Worm (Caenorhabditis elegans) whole organism, L1 larva: ENCODE measurements around the gene emb-5.
A peak's percentile ranks its signal among the peaks of the same experiment; 100 is the strongest.

Experiments used
- F16B12.6 ChIP-seq: fragments of 150-350 bp; optimal IDR thresholded peaks from 2 replicates; lab custom pipeline; 2014; ENCODE audit warnings: missing biosample characterization, missing genetic modification characterization
- Y116A8C.19 ChIP-seq: sonication (generic microtip); optimal IDR thresholded peaks from 2 replicates; lab custom pipeline; 2016; ENCODE audit warnings: missing compliant biosample characterization, missing genetic modification characterization, borderline replicate concordance
- aly-2 ChIP-seq: fragments of 150-350 bp; optimal IDR thresholded peaks from 2 replicates; lab custom pipeline; 2014; ENCODE audit warnings: missing biosample characterization, missing genetic modification characterization
- ama-1 ChIP-seq: fragments of 150-350 bp; optimal IDR thresholded peaks from 2 replicates; lab custom pipeline; 2014
- blmp-1 ChIP-seq: fragments of 150-350 bp; optimal IDR thresholded peaks from 2 replicates; lab custom pipeline; 2014; ENCODE audit warnings: missing biosample characterization, missing genetic modification characterization
- ceh-82 ChIP-seq, 3 experiments: fragments of 150-350 bp in 1 of 3; sonication (generic microtip) in 2 of 3; optimal IDR thresholded peaks; 2 replicates each; lab custom pipeline; 2014 to 2017; ENCODE audit warnings: missing biosample characterization in 3 of 3, missing genetic modification characterization in 3 of 3
- ceh-88 ChIP-seq: fragments of 200-800 bp; sonication (Bioruptor generic); IDR thresholded peaks from 2 replicates; pipeline ENCODE4 v1.3.6; 2022; ENCODE audit warnings: missing genetic modification characterization, missing compliant biosample characterization
- ces-1 ChIP-seq: fragments of 150-350 bp; optimal IDR thresholded peaks from 2 replicates; lab custom pipeline; 2014; ENCODE audit warnings: missing biosample characterization, missing genetic modification reagents, missing genetic modification characterization
- dpl-1 ChIP-seq, 3 experiments: fragments of 150-350 bp in 2 of 3; sonication (generic microtip) in 1 of 3; optimal IDR thresholded peaks; 2 replicates each; lab custom pipeline; 2014 to 2017; ENCODE audit warnings: missing biosample characterization in 3 of 3, missing genetic modification characterization in 3 of 3, missing genetic modification reagents in 3 of 3
- dsc-1 ChIP-seq: sonication (generic microtip); optimal IDR thresholded peaks from 2 replicates; lab custom pipeline; 2016; ENCODE audit warnings: mild to moderate bottlenecking, missing genetic modification characterization, missing compliant biosample characterization
- elt-2 ChIP-seq: sonication (generic microtip); optimal IDR thresholded peaks from 2 replicates; lab custom pipeline; 2016; ENCODE audit warnings: missing genetic modification characterization, mild to moderate bottlenecking, inconsistent platforms, missing compliant biosample characterization, missing genetic modification reagents
- elt-3 ChIP-seq, 6 experiments: fragments of 150-350 bp in 1 of 6; sonication (generic microtip); optimal IDR thresholded peaks; 2 replicates each; lab custom pipeline; 2017 to 2018; ENCODE audit warnings: missing biosample characterization in 6 of 6, missing genetic modification characterization in 6 of 6, inconsistent platforms in 1 of 6
- fkh-4 ChIP-seq: sonication (generic microtip); optimal IDR thresholded peaks from 2 replicates; lab custom pipeline; 2016; ENCODE audit warnings: missing compliant biosample characterization, missing genetic modification characterization, borderline replicate concordance
- grh-1 ChIP-seq: fragments of 200-800 bp; sonication (Bioruptor generic); IDR thresholded peaks from 2 replicates; pipeline ENCODE4 v1.3.6; 2022; ENCODE audit warnings: missing genetic modification reagents, missing genetic modification characterization, missing compliant biosample characterization
- hlh-17 ChIP-seq: fragments of 200-800 bp; sonication (Bioruptor generic); optimal IDR thresholded peaks from 2 replicates; lab custom pipeline; 2018; ENCODE audit warnings: missing genetic modification characterization, mild to moderate bottlenecking, missing compliant biosample characterization, moderate library complexity, borderline replicate concordance
- hlh-4 ChIP-seq: sonication (generic microtip); optimal IDR thresholded peaks from 2 replicates; lab custom pipeline; 2016; ENCODE audit warnings: mild to moderate bottlenecking, missing genetic modification characterization, missing compliant biosample characterization
- hpl-2 ChIP-seq: fragments of 150-350 bp; optimal IDR thresholded peaks from 2 replicates; lab custom pipeline; 2014; ENCODE audit warnings: missing biosample characterization, missing genetic modification reagents, missing genetic modification characterization
- irx-1 ChIP-seq: sonication (generic microtip); optimal IDR thresholded peaks from 2 replicates; lab custom pipeline; 2016; ENCODE audit warnings: missing genetic modification characterization, missing compliant biosample characterization
- jun-1 ChIP-seq: fragments of 150-350 bp; optimal IDR thresholded peaks from 2 replicates; lab custom pipeline; 2014; ENCODE audit warnings: missing biosample characterization, missing genetic modification reagents, missing genetic modification characterization
- lin-13 ChIP-seq: fragments of 150-350 bp; optimal IDR thresholded peaks from 2 replicates; lab custom pipeline; 2014; ENCODE audit warnings: missing biosample characterization, missing genetic modification reagents, missing genetic modification characterization
- lin-35 ChIP-seq, 2 experiments: fragments of 150-350 bp; optimal IDR thresholded peaks; 2 replicates each; lab custom pipeline; 2014; ENCODE audit warnings: missing biosample characterization in 2 of 2, missing genetic modification characterization in 2 of 2, missing genetic modification reagents in 2 of 2
- lin-39 ChIP-seq: fragments of 150-350 bp; optimal IDR thresholded peaks from 2 replicates; lab custom pipeline; 2014; ENCODE audit warnings: missing biosample characterization, missing genetic modification reagents, missing genetic modification characterization
- lir-3 ChIP-seq: sonication (generic microtip); optimal IDR thresholded peaks from 2 replicates; lab custom pipeline; 2016; ENCODE audit warnings: mild to moderate bottlenecking, missing genetic modification characterization, moderate library complexity, missing compliant biosample characterization; ENCODE audit not compliant: poor library complexity
- lsy-2 ChIP-seq, 2 experiments: fragments of 150-350 bp; optimal IDR thresholded peaks; 2 replicates each; lab custom pipeline; 2014; ENCODE audit warnings: missing biosample characterization in 2 of 2, missing genetic modification characterization in 2 of 2
- mab-9 ChIP-seq: fragments of 200-800 bp; sonication (Bioruptor generic); IDR thresholded peaks from 2 replicates; pipeline ENCODE4 v1.3.6; 2022; ENCODE audit warnings: missing genetic modification reagents, missing genetic modification characterization, missing compliant biosample characterization
- mdl-1 ChIP-seq, 2 experiments: fragments of 150-350 bp; optimal IDR thresholded peaks; 2 replicates each; lab custom pipeline; 2014 to 2017; ENCODE audit warnings: missing biosample characterization in 2 of 2, missing genetic modification characterization in 2 of 2, inconsistent platforms in 1 of 2
- nhr-11 ChIP-seq: fragments of 150-350 bp; optimal IDR thresholded peaks from 2 replicates; lab custom pipeline; 2014; ENCODE audit warnings: missing biosample characterization, missing genetic modification characterization
- nhr-12 ChIP-seq: sonication (generic microtip); optimal IDR thresholded peaks from 2 replicates; lab custom pipeline; 2017; ENCODE audit warnings: missing biosample characterization, missing genetic modification characterization
- nhr-19 ChIP-seq: fragments of 200-800 bp; sonication (Bioruptor generic); conservative IDR thresholded peaks from 2 replicates; pipeline ENCODE4 v1.3.6; 2022; ENCODE audit warnings: missing genetic modification characterization, missing compliant biosample characterization
- nhr-20 ChIP-seq: sonication (generic microtip); optimal IDR thresholded peaks from 2 replicates; lab custom pipeline; 2016; ENCODE audit warnings: mild to moderate bottlenecking, missing genetic modification characterization, missing compliant biosample characterization
- nhr-237 ChIP-seq: fragments of 150-350 bp; optimal IDR thresholded peaks from 2 replicates; lab custom pipeline; 2014; ENCODE audit warnings: missing biosample characterization, missing genetic modification characterization
- nhr-28 ChIP-seq: fragments of 150-350 bp; optimal IDR thresholded peaks from 2 replicates; lab custom pipeline; 2014; ENCODE audit warnings: missing biosample characterization, missing genetic modification characterization
- nhr-71 ChIP-seq: sonication (generic microtip); optimal IDR thresholded peaks from 2 replicates; lab custom pipeline; 2016; ENCODE audit warnings: mild to moderate bottlenecking, missing genetic modification characterization, moderate library complexity, missing compliant biosample characterization
- nhr-76 ChIP-seq: sonication (generic microtip); optimal IDR thresholded peaks from 2 replicates; lab custom pipeline; 2017; ENCODE audit warnings: missing biosample characterization, missing genetic modification characterization
- nhr-77 ChIP-seq: fragments of 150-350 bp; optimal IDR thresholded peaks from 2 replicates; lab custom pipeline; 2014; ENCODE audit warnings: missing biosample characterization, missing genetic modification characterization
- nhr-90 ChIP-seq: sonication (generic microtip); optimal IDR thresholded peaks from 2 replicates; lab custom pipeline; 2016; ENCODE audit warnings: mild to moderate bottlenecking, missing genetic modification characterization, missing compliant biosample characterization; ENCODE audit not compliant: poor library complexity
- pag-3 ChIP-seq: sonication (generic microtip); optimal IDR thresholded peaks from 2 replicates; lab custom pipeline; 2017; ENCODE audit warnings: missing genetic modification characterization, mild to moderate bottlenecking, missing compliant biosample characterization, antibody characterized with exemption, borderline replicate concordance; ENCODE audit not compliant: insufficient read depth
- pax-3 ChIP-seq: fragments of 200-800 bp; sonication (Bioruptor generic); optimal IDR thresholded peaks from 2 replicates; lab custom pipeline; 2018; ENCODE audit warnings: mild to moderate bottlenecking, missing genetic modification characterization, moderate library complexity, missing compliant biosample characterization
- pqm-1 ChIP-seq: sonication (generic microtip); optimal IDR thresholded peaks from 3 replicates; lab custom pipeline; 2017; ENCODE audit warnings: missing biosample characterization, missing genetic modification characterization
- snpc-4 ChIP-seq: fragments of 150-350 bp; optimal IDR thresholded peaks from 2 replicates; lab custom pipeline; 2014; ENCODE audit warnings: missing biosample characterization, missing genetic modification characterization
- sox-4 ChIP-seq: sonication (generic microtip); optimal IDR thresholded peaks from 2 replicates; lab custom pipeline; 2016; ENCODE audit warnings: missing genetic modification characterization, missing compliant biosample characterization
- sptf-1 ChIP-seq: fragments of 150-350 bp; optimal IDR thresholded peaks from 2 replicates; lab custom pipeline; 2014; ENCODE audit warnings: missing biosample characterization, missing genetic modification characterization
- swsn-7 ChIP-seq: sonication (generic microtip); optimal IDR thresholded peaks from 2 replicates; lab custom pipeline; 2016; ENCODE audit warnings: missing genetic modification characterization, missing compliant biosample characterization
- tlp-1 ChIP-seq: fragments of 150-350 bp; optimal IDR thresholded peaks from 2 replicates; lab custom pipeline; 2014; ENCODE audit warnings: missing biosample characterization, missing genetic modification characterization
- unc-30 ChIP-seq: sonication (generic microtip); optimal IDR thresholded peaks from 2 replicates; lab custom pipeline; 2017; ENCODE audit warnings: missing biosample characterization, missing genetic modification characterization
- unc-98 ChIP-seq: fragments of 200-800 bp; sonication (Bioruptor generic); IDR thresholded peaks from 2 replicates; pipeline ENCODE4 v1.3.6; 2022; ENCODE audit warnings: missing genetic modification characterization, missing compliant biosample characterization
- vab-15 ChIP-seq: sonication (generic microtip); optimal IDR thresholded peaks from 2 replicates; lab custom pipeline; 2017; ENCODE audit warnings: missing genotype, mild to moderate bottlenecking, missing genetic modification characterization, missing compliant biosample characterization
- xbp-1 ChIP-seq: sonication (generic microtip); optimal IDR thresholded peaks from 2 replicates; lab custom pipeline; 2016; ENCODE audit warnings: missing genetic modification characterization, missing compliant biosample characterization
- zag-1 ChIP-seq: fragments of 150-350 bp; optimal IDR thresholded peaks from 2 replicates; lab custom pipeline; 2014; ENCODE audit warnings: missing biosample characterization, missing genetic modification characterization
- zip-4 ChIP-seq: fragments of 200-800 bp; sonication (Bioruptor generic); optimal IDR thresholded peaks from 2 replicates; lab custom pipeline; 2018; ENCODE audit warnings: mild to moderate bottlenecking, missing genetic modification characterization, moderate library complexity, missing compliant biosample characterization
- ztf-11 ChIP-seq, 2 experiments: sonication (generic microtip); optimal IDR thresholded peaks; 2 replicates each; lab custom pipeline; 2016 to 2017; ENCODE audit warnings: missing genetic modification characterization in 2 of 2, missing biosample characterization in 1 of 2, missing compliant biosample characterization in 1 of 2
- ztf-4 ChIP-seq: fragments of 150-350 bp; optimal IDR thresholded peaks from 2 replicates; lab custom pipeline; 2014; ENCODE audit warnings: missing biosample characterization, missing genetic modification characterization

Gene emb-5

DNA sequence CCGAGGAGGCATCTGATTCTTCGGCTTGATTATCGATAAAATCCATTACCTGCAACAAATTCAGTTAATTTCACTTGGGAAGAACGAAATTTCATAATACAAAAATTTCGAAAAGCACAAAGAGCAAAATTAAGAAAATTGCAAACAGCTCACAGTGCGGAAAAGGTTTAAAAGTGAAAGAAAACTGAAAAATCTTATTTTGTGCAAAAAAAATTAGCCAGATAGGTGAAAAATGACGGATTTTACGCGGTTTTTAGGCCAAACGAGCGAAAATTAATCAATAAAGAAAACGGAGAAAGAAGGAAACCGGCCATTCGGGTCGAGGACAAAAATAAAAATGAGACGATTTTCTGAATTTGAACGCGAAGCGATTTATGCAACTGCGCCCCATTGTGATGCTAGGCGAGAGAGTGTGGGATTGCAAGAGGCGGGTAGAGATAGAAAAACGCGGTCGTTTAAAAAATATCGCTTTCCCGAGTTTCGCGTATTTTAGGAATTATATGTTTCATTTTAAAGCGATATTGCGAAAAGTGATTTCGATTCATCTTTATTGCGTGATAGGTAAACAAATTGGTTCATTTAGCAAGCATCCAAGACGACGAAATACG lies at the start of gene emb-5:
TSS of gene emb-5 (minus strand) at position 51 of the 608 bp plus-strand sequence.
- TF ChIP-seq lin-39 (peak; percentile 59), mab-9 (GFP tag; lab: Robert Waterston, UW) (peak; percentile 40; the same call in 1 of the 2 replicates), nhr-90 (peak; percentile 54), grh-1 (GFP tag; lab: Robert Waterston, UW) (peak; percentile 58; the same call in 1 of the 2 replicates), ceh-88 (no peak), elt-2 (tag; lab: Kevin White, UChicago) (peak; percentile 9), sox-4 (no peak), zag-1 (tag; lab: Kevin White, UChicago) (no peak), ztf-11 (tag; optimal IDR thresholded peaks at IDR 0.05; lab: Kevin White, UChicago) (no peak), tlp-1 (no peak), dpl-1 (GFP tag; optimal IDR thresholded peaks at IDR 0.05; lab: Kevin White, UChicago) (peak; percentile 95 to 97 (median 96)), blmp-1 (tag; lab: Kevin White, UChicago) (no peak), dsc-1 (tag; lab: Kevin White, UChicago) (no peak), hlh-4 (tag; lab: Kevin White, UChicago) (no peak), Y116A8C.19 (tag; lab: Kevin White, UChicago) (no peak), elt-3 (tag; optimal IDR thresholded peaks at IDR 0.05; lab: Kevin White, UChicago) (peak in 1 of 6 experiments; percentile 38), lin-35 (GFP tag; optimal IDR thresholded peaks at IDR 0.05; lab: Kevin White, UChicago) (peak; percentile 96 to 98), nhr-12 (tag; lab: Kevin White, UChicago) (no peak), nhr-76 (no peak), pag-3 (no peak), lsy-2 (tag; optimal IDR thresholded peaks at IDR 0.05; lab: Kevin White, UChicago) (peak in 1 of 2 experiments; percentile 76), unc-30 (no peak), mdl-1 (tag; optimal IDR thresholded peaks at IDR 0.05; lab: Kevin White, UChicago) (peak in 1 of 2 experiments; percentile 36), zip-4 (GFP tag; lab: Kevin White, UChicago) (no peak), lin-13 (GFP tag; lab: Kevin White, UChicago) (peak; percentile 62), nhr-19 (GFP tag; lab: Robert Waterston, UW) (peak; percentile 76), ces-1 (GFP tag; lab: Kevin White, UChicago) (no peak), swsn-7 (tag; lab: Kevin White, UChicago) (peak; percentile 61), nhr-28 (tag; lab: Kevin White, UChicago) (no peak), hlh-17 (GFP tag; lab: Kevin White, UChicago) (no peak), xbp-1 (tag; lab: Kevin White, UChicago) (peak; percentile 72), nhr-237 (tag; lab: Kevin White, UChicago) (no peak), nhr-20 (tag; lab: Kevin White, UChicago) (peak; percentile 67), ztf-4 (no peak), F16B12.6 (tag; lab: Kevin White, UChicago) (peak; percentile 58), nhr-11 (no peak), unc-98 (no peak), nhr-71 (tag; lab: Kevin White, UChicago) (peak; percentile 79), vab-15 (no peak), ama-1 (lab: Kevin White, UChicago) (no peak), lir-3 (tag; lab: Kevin White, UChicago) (peak; percentile 0), aly-2 (tag; lab: Kevin White, UChicago) (peak; percentile 7), snpc-4 (tag; lab: Kevin White, UChicago) (no peak), pax-3 (tag; lab: Kevin White, UChicago) (peak; percentile 28), sptf-1 (no peak), ceh-82 (tag; optimal IDR thresholded peaks at IDR 0.05; lab: Kevin White, UChicago) (peak; percentile 30 to 85 (median 74)), irx-1 (peak; percentile 44), hpl-2 (GFP tag; lab: Kevin White, UChicago) (no peak), nhr-77 (tag; lab: Kevin White, UChicago) (peak; percentile 28), jun-1 (tag; lab: Kevin White, UChicago) (peak; percentile 59), pqm-1 (no peak), fkh-4 (no peak)
